Fruit fly (Drosophila melanogaster): ENCODE data around the gene Jwa.

DNA sequence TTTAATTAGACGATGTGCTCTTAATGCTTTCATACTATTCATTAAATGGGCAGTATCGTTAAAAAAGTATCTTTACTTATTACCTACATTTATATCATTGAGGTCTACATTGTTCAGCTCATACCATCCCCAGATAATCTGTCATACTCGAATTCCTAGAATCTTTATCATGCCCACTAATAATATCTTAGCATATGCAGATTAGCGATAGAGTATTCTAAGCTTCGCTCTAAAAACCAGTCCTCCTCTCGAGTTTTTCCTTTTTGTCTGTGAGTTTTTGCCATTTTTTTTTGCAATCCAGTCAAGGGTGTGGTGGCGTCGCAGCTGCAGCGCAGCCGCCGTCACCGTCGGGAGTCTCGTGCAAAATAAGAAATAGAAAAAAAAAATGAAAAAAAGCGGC is 47.3 kb upstream of the Jwa start:
- TF ChIP-seq CTCF (optimal IDR thresholded peaks at IDR 0.05) (no peak), CG8478 (optimal IDR thresholded peaks at IDR 0.05) (no peak)
